Fruit fly (Drosophila melanogaster): ENCODE data around the gene CG33521.

CG33521 gene

dm6 chr4:1185468-1185867 is at the start of gene CG33521:
CG33521 (plus strand) TSS chr4:1185768.
- TF ChIP-seq Eip78C (GFP tag) (no peak), esn (GFP tag; optimal IDR thresholded peaks at IDR 0.05) (no peak), CG11762 (GFP tag; optimal IDR thresholded peaks at IDR 0.05; ENCODE audit: insufficient read depth) (no peak), Sox14 (GFP tag; optimal IDR thresholded peaks at IDR 0.05) (no peak), Smox (GFP tag; optimal IDR thresholded peaks at IDR 0.05) (no peak), CG1621 (tag; optimal IDR thresholded peaks at IDR 0.05) (no peak), Hr38 (GFP tag; optimal IDR thresholded peaks at IDR 0.05) (no peak), fkh (GFP tag; optimal IDR thresholded peaks at IDR 0.05) (no peak), Hr39 (GFP tag; optimal IDR thresholded peaks at IDR 0.05) (no peak), Eip75B (GFP tag; optimal IDR thresholded peaks at IDR 0.05) (no peak)

- no peak for TF ChIP-seq achi (GFP tag; optimal IDR thresholded peaks at IDR 0.05)
- no peak for TF ChIP-seq vri (GFP tag; optimal IDR thresholded peaks at IDR 0.05)
- no peak for TF ChIP-seq CG3032 (tag; optimal IDR thresholded peaks at IDR 0.05)
- TF ChIP-seq OdsH (GFP tag; optimal IDR thresholded peaks at IDR 0.05), result no peak
- TF ChIP-seq Hr38 (GFP tag; optimal IDR thresholded peaks at IDR 0.05), result no peak
- TF ChIP-seq CG32006 (GFP tag; optimal IDR thresholded peaks at IDR 0.05), result no peak
- no peak for TF ChIP-seq CG11902 (GFP tag; optimal IDR thresholded peaks at IDR 0.05)
- no peak for TF ChIP-seq Sox102F (GFP tag; optimal IDR thresholded peaks at IDR 0.05)
- TF ChIP-seq eg (GFP tag; IDR thresholded peaks at IDR 0.05), result no peak
- no peak for TF ChIP-seq CG6276 (GFP tag; optimal IDR thresholded peaks at IDR 0.05)
- TF ChIP-seq CG15336 (GFP tag; IDR thresholded peaks at IDR 0.05), result no peak
These were observed 40.9 kb upstream of the CG33521 start for dm6 chr4:1144715-1145114.

dm6 chr4:1146456-1146855 is 39.1 kb upstream of the CG33521 start:
- TF ChIP-seq CG31627 (GFP tag; optimal IDR thresholded peaks at IDR 0.05) (peak; percentile 10), topi (GFP tag; optimal IDR thresholded peaks at IDR 0.05) (no peak), pdm3 (GFP tag; optimal IDR thresholded peaks at IDR 0.05) (peak; percentile 4), lz (GFP tag; optimal IDR thresholded peaks at IDR 0.05) (peak; percentile 24), esn (GFP tag; optimal IDR thresholded peaks at IDR 0.05) (no peak)

- no peak for TF ChIP-seq fkh (GFP tag; optimal IDR thresholded peaks at IDR 0.05)
- no peak for TF ChIP-seq ss (GFP tag; optimal IDR thresholded peaks at IDR 0.05)
- no peak for TF ChIP-seq CG11902 (GFP tag; optimal IDR thresholded peaks at IDR 0.05)
- no peak for TF ChIP-seq CG7368 (GFP tag; optimal IDR thresholded peaks at IDR 0.05)
- no peak for TF ChIP-seq CG4318 (GFP tag; optimal IDR thresholded peaks at IDR 0.05)
- no peak for TF ChIP-seq Eip78C (GFP tag)
- TF ChIP-seq Hr38 (GFP tag; optimal IDR thresholded peaks at IDR 0.05), result no peak
- no peak for TF ChIP-seq Ets96B (tag; optimal IDR thresholded peaks at IDR 0.05)
- no peak for TF ChIP-seq CG6792 (GFP tag; optimal IDR thresholded peaks at IDR 0.05)
- no peak for TF ChIP-seq Smox (GFP tag; optimal IDR thresholded peaks at IDR 0.05)
- no peak for TF ChIP-seq CG10669 (GFP tag; optimal IDR thresholded peaks at IDR 0.05)
- no peak for TF ChIP-seq Sox14 (GFP tag; optimal IDR thresholded peaks at IDR 0.05)
- TF ChIP-seq CG10631 (GFP tag; optimal IDR thresholded peaks at IDR 0.05), result no peak
- TF ChIP-seq Sox102F (GFP tag; optimal IDR thresholded peaks at IDR 0.05), result no peak
- TF ChIP-seq acj6 (GFP tag; optimal IDR thresholded peaks at IDR 0.05), result no peak
- TF ChIP-seq pdm3 (GFP tag; optimal IDR thresholded peaks at IDR 0.05), result no peak
- no peak for TF ChIP-seq CG3919 (GFP tag; optimal IDR thresholded peaks at IDR 0.05)
These were observed 38.4 kb upstream of the CG33521 start, which contains the start of gene Kif3C for dm6 chr4:1147166-1147565. Kif3C (plus strand) TSS chr4:1147466.

dm6 chr4:1147966-1148541 is 37.5 kb upstream of the CG33521 start:
- no peak for TF ChIP-seq Smox (GFP tag; optimal IDR thresholded peaks at IDR 0.05)
- no peak for TF ChIP-seq CG8319 (GFP tag; optimal IDR thresholded peaks at IDR 0.05)
- no peak for TF ChIP-seq CG8632 (GFP tag; optimal IDR thresholded peaks at IDR 0.05)
- TF ChIP-seq Hr39 (GFP tag; optimal IDR thresholded peaks at IDR 0.05), result no peak
- TF ChIP-seq CG11902 (GFP tag; optimal IDR thresholded peaks at IDR 0.05), result no peak
- no peak for TF ChIP-seq CG3919 (GFP tag; optimal IDR thresholded peaks at IDR 0.05)
- no peak for TF ChIP-seq Eip75B (GFP tag; optimal IDR thresholded peaks at IDR 0.05)
